Fruit fly (Drosophila melanogaster) whole organism, pupa: ENCODE data around the gene CG8765.
A peak's percentile ranks its signal among the peaks of the same experiment; 100 is the strongest.

Source experiments
- CG12605 ChIP-seq: fragments of 200-800 bp; sonication (Bioruptor generic); IDR thresholded peaks from 2 replicates; pipeline ENCODE4 v1.3.6; 2022; ENCODE audit warnings: missing biosample characterization, missing genetic modification characterization
- CG13204 ChIP-seq: fragments of 200-800 bp; sonication (Bioruptor generic); optimal IDR thresholded peaks from 2 replicates; lab custom pipeline; 2018; ENCODE audit warnings: missing biosample characterization, mild to moderate bottlenecking, missing genetic modification characterization, moderate library complexity
- CG17806 ChIP-seq: fragments of 200-800 bp; sonication (Bioruptor generic); optimal IDR thresholded peaks from 2 replicates; lab custom pipeline; 2018; ENCODE audit warnings: missing biosample characterization, mild to moderate bottlenecking, missing genetic modification characterization, moderate library complexity
- CG32121 ChIP-seq: fragments of 200-800 bp; sonication (Bioruptor generic); IDR thresholded peaks from 2 replicates; pipeline ENCODE4 v1.3.6; 2022; ENCODE audit warnings: missing biosample characterization, missing genetic modification characterization
- CG34367 ChIP-seq: fragments of 200-800 bp; sonication (Bioruptor generic); optimal IDR thresholded peaks from 2 replicates; lab custom pipeline; 2018; ENCODE audit warnings: missing biosample characterization, mild to moderate bottlenecking, missing genetic modification characterization
- CG8159 ChIP-seq: fragments of 200-800 bp; sonication (Bioruptor generic); optimal IDR thresholded peaks from 3 replicates; lab custom pipeline; 2018; ENCODE audit warnings: missing biosample characterization, mild to moderate bottlenecking, missing genetic modification characterization, moderate library complexity
- D1 ChIP-seq: fragments of 200-800 bp; sonication (Bioruptor generic); optimal IDR thresholded peaks from 2 replicates; lab custom pipeline; 2018; ENCODE audit warnings: missing biosample characterization, mild to moderate bottlenecking, missing genetic modification characterization, moderate library complexity
- EcR ChIP-seq: fragments of 200-800 bp; sonication (Bioruptor generic); optimal IDR thresholded peaks from 3 replicates; lab custom pipeline; 2019; ENCODE audit warnings: missing biosample characterization, missing genetic modification characterization, mild to moderate bottlenecking, moderate library complexity, missing genetic modification reagents
- Pif1B ChIP-seq: fragments of 200-800 bp; sonication (Bioruptor generic); optimal IDR thresholded peaks from 3 replicates; lab custom pipeline; 2016; ENCODE audit warnings: missing biosample characterization, missing genetic modification characterization
- Snoo ChIP-seq: fragments of 200-800 bp; sonication (Bioruptor generic); optimal IDR thresholded peaks from 3 replicates; lab custom pipeline; 2017; ENCODE audit warnings: missing biosample characterization, mild to moderate bottlenecking, missing genetic modification characterization, inconsistent platforms
- gl ChIP-seq: fragments of 200-800 bp; sonication (Bioruptor generic); optimal IDR thresholded peaks from 2 replicates; lab custom pipeline; 2018; ENCODE audit warnings: missing biosample characterization, mild to moderate bottlenecking, missing genetic modification characterization
- rn ChIP-seq: fragments of 200-800 bp; sonication (Bioruptor generic); IDR thresholded peaks from 2 replicates; pipeline ENCODE4 v1.3.6; 2022; ENCODE audit warnings: missing biosample characterization, missing genetic modification characterization

- peak; percentile 96 for TF ChIP-seq CG8159 (tag; lab: Kevin White, UChicago)
- TF ChIP-seq EcR (GFP tag; lab: Kevin White, UChicago): no peak
- TF ChIP-seq rn (GFP tag; lab: Robert Waterston, UW): peak; percentile 53; the same call in 1 of the 2 replicates
- TF ChIP-seq Pif1B (GFP tag; lab: Kevin White, UChicago): no peak
- peak; percentile 57 for TF ChIP-seq Snoo (tag; lab: Kevin White, UChicago)
- TF ChIP-seq CG13204 (GFP tag; lab: Kevin White, UChicago): peak; percentile 58
- peak; percentile 84 for TF ChIP-seq gl (tag; lab: Kevin White, UChicago)
- TF ChIP-seq CG34367 (tag; lab: Kevin White, UChicago): peak; percentile 75
- peak; percentile 99 for TF ChIP-seq D1
- peak; percentile 81 for TF ChIP-seq CG12605
- peak; percentile 77 for TF ChIP-seq CG32121 (GFP tag; lab: Robert Waterston, UW)
- peak; percentile 86 for TF ChIP-seq CG17806 (tag; lab: Kevin White, UChicago)
Measured at dm6 chr3L:19634788-19635448, 52.2 kb downstream of the CG8765 start.
